Fruit fly (Drosophila melanogaster) whole organism, embryonic: Measurements from ENCODE around the gene CG31064.

Source experiments
- Asciz ChIP-seq: fragments of 200-800 bp; sonication (Bioruptor generic); optimal IDR thresholded peaks from 2 replicates; lab custom pipeline; 2017; ENCODE audit warnings: missing biosample characterization, mild to moderate bottlenecking, missing genetic modification characterization, missing genetic modification reagents
- Atf6 ChIP-seq: fragments of 200-800 bp; sonication (Bioruptor generic); IDR thresholded peaks from 2 replicates; pipeline ENCODE4 v1.3.6; 2022; ENCODE audit warnings: missing biosample characterization, missing genetic modification characterization
- CG10209 ChIP-seq: fragments of 200-800 bp; sonication (Bioruptor generic); optimal IDR thresholded peaks from 3 replicates; lab custom pipeline; 2017; ENCODE audit warnings: missing biosample characterization, mild to moderate bottlenecking, missing genetic modification characterization, missing genetic modification reagents
- CG11560 ChIP-seq: fragments of 200-800 bp; sonication (Bioruptor generic); IDR thresholded peaks from 3 replicates; pipeline ENCODE4 v1.3.6; 2022; ENCODE audit warnings: missing biosample characterization, missing genetic modification characterization
- CG11696 ChIP-seq: fragments of 200-800 bp; sonication (Bioruptor generic); IDR thresholded peaks from 2 replicates; pipeline ENCODE4 v1.3.6; 2022; ENCODE audit warnings: missing biosample characterization, missing genetic modification characterization
- CG12219 ChIP-seq: fragments of 200-800 bp; sonication (Bioruptor generic); optimal IDR thresholded peaks from 3 replicates; lab custom pipeline; 2018; ENCODE audit warnings: missing biosample characterization, mild to moderate bottlenecking, missing genetic modification characterization
- CG1233 ChIP-seq: fragments of 200-800 bp; sonication (Bioruptor generic); optimal IDR thresholded peaks from 4 replicates; lab custom pipeline; 2018; ENCODE audit warnings: missing biosample characterization, mild to moderate bottlenecking, missing genetic modification characterization
- CG13424 ChIP-seq: fragments of 200-800 bp; sonication (Bioruptor generic); optimal IDR thresholded peaks from 2 replicates; lab custom pipeline; 2019; ENCODE audit warnings: missing biosample characterization, mild to moderate bottlenecking, missing genetic modification characterization, moderate library complexity
- CG14710 ChIP-seq: fragments of 200-800 bp; sonication (Bioruptor generic); optimal IDR thresholded peaks from 3 replicates; lab custom pipeline; 2019; ENCODE audit warnings: missing biosample characterization, mild to moderate bottlenecking, missing genetic modification characterization, moderate library complexity
- CG15073 ChIP-seq: fragments of 200-800 bp; sonication (Bioruptor generic); optimal IDR thresholded peaks from 2 replicates; lab custom pipeline; 2016; ENCODE audit warnings: missing biosample characterization, missing genetic modification characterization
- CG1832 ChIP-seq: fragments of 200-800 bp; sonication (Bioruptor generic); optimal IDR thresholded peaks from 2 replicates; lab custom pipeline; 2017; ENCODE audit warnings: missing biosample characterization, mild to moderate bottlenecking, missing genetic modification characterization, inconsistent platforms
- CG18764 ChIP-seq: fragments of 200-800 bp; sonication (Bioruptor generic); optimal IDR thresholded peaks from 3 replicates; lab custom pipeline; 2016; ENCODE audit warnings: missing biosample characterization, missing genetic modification characterization
- CG31388 ChIP-seq: fragments of 200-800 bp; sonication (Bioruptor generic); optimal IDR thresholded peaks from 2 replicates; lab custom pipeline; 2016; ENCODE audit warnings: missing biosample characterization, missing genetic modification characterization
- CG31441 ChIP-seq: fragments of 200-800 bp; sonication (Bioruptor generic); IDR thresholded peaks from 2 replicates; pipeline ENCODE4 v1.3.6; 2022; ENCODE audit warnings: missing biosample characterization, missing genetic modification characterization
- CG32532 ChIP-seq: fragments of 200-800 bp; sonication (Bioruptor generic); IDR thresholded peaks from 2 replicates; pipeline ENCODE4 v1.3.6; 2022; ENCODE audit warnings: missing biosample characterization, missing genetic modification characterization
- CG33557 ChIP-seq: fragments of 200-800 bp; sonication (Bioruptor generic); optimal IDR thresholded peaks from 2 replicates; lab custom pipeline; 2019; ENCODE audit warnings: missing biosample characterization, mild to moderate bottlenecking, missing genetic modification characterization, moderate library complexity
- CG3726 ChIP-seq: fragments of 200-800 bp; sonication (Bioruptor generic); IDR thresholded peaks from 3 replicates; pipeline ENCODE4, ENCODE4 v1.3.6; 2022; ENCODE audit warnings: missing biosample characterization, missing genetic modification characterization
- CG4617 ChIP-seq: fragments of 200-800 bp; sonication (Bioruptor generic); optimal IDR thresholded peaks from 3 replicates; lab custom pipeline; 2016; ENCODE audit warnings: missing biosample characterization, missing genetic modification characterization, borderline replicate concordance
- CoRest ChIP-seq: fragments of 200-800 bp; sonication (Bioruptor generic); optimal IDR thresholded peaks from 3 replicates; lab custom pipeline; 2018; ENCODE audit warnings: missing biosample characterization, mild to moderate bottlenecking, missing genetic modification characterization, moderate library complexity
- Doc3 ChIP-seq: fragments of 200-800 bp; sonication (Bioruptor generic); IDR thresholded peaks from 3 replicates; pipeline ENCODE4 v1.3.6; 2022; ENCODE audit warnings: missing biosample characterization, missing genetic modification characterization; ENCODE audit not compliant: partially characterized antibody
- ERR ChIP-seq: fragments of 200-800 bp; sonication (Bioruptor generic); optimal IDR thresholded peaks from 2 replicates; lab custom pipeline; 2016; ENCODE audit warnings: missing biosample characterization, missing genetic modification characterization
- HHEX ChIP-seq: fragments of 200-800 bp; sonication (Bioruptor generic); optimal IDR thresholded peaks from 3 replicates; lab custom pipeline; 2017; ENCODE audit warnings: missing biosample characterization, mild to moderate bottlenecking, missing genetic modification characterization, missing genetic modification reagents
- HLH3B ChIP-seq: fragments of 200-800 bp; sonication (Bioruptor generic); IDR thresholded peaks from 2 replicates; pipeline ENCODE4 v1.3.6; 2022; ENCODE audit warnings: missing biosample characterization, missing genetic modification characterization
- HLH4C ChIP-seq: fragments of 200-800 bp; sonication (Bioruptor generic); IDR thresholded peaks from 3 replicates; pipeline ENCODE4 v1.3.6; 2022; ENCODE audit warnings: missing biosample characterization, missing genetic modification characterization; ENCODE audit not compliant: partially characterized antibody
- Hr39 ChIP-seq: fragments of >200 bp; optimal IDR thresholded peaks from 2 replicates; lab custom pipeline; 2017
- MESR4 ChIP-seq: fragments of 200-800 bp; sonication (Bioruptor generic); optimal IDR thresholded peaks from 2 replicates; lab custom pipeline; 2018; ENCODE audit warnings: missing biosample characterization, mild to moderate bottlenecking, missing genetic modification characterization, moderate library complexity
- Myb ChIP-seq: fragments of 200-800 bp; sonication (Bioruptor generic); optimal IDR thresholded peaks from 2 replicates; lab custom pipeline; 2016; ENCODE audit warnings: missing biosample characterization, missing genetic modification characterization
- NC2α ChIP-seq: fragments of 200-800 bp; sonication (Bioruptor generic); optimal IDR thresholded peaks from 2 replicates; lab custom pipeline; 2016; ENCODE audit warnings: missing biosample characterization, missing genetic modification characterization
- NC2β ChIP-seq: fragments of 200-800 bp; sonication (Bioruptor generic); optimal IDR thresholded peaks from 2 replicates; lab custom pipeline; 2016; ENCODE audit warnings: missing biosample characterization, missing genetic modification characterization
- Nf-YB ChIP-seq: fragments of 200-800 bp; sonication (Bioruptor generic); optimal IDR thresholded peaks from 3 replicates; lab custom pipeline; 2019; ENCODE audit warnings: missing biosample characterization, mild to moderate bottlenecking, missing genetic modification characterization, moderate library complexity
- Oli ChIP-seq: fragments of 200-800 bp; sonication (Bioruptor generic); optimal IDR thresholded peaks from 2 replicates; lab custom pipeline; 2018; ENCODE audit warnings: missing biosample characterization, mild to moderate bottlenecking, missing genetic modification characterization, moderate library complexity
- Spps ChIP-seq: fragments of 200-800 bp; sonication (Bioruptor generic); optimal IDR thresholded peaks from 2 replicates; lab custom pipeline; 2018; ENCODE audit warnings: missing biosample characterization, mild to moderate bottlenecking, missing genetic modification characterization
- Usf ChIP-seq: fragments of 200-800 bp; sonication (Bioruptor generic); optimal IDR thresholded peaks from 2 replicates; lab custom pipeline; 2017; ENCODE audit warnings: missing genotype, missing biosample characterization, missing genetic modification characterization
- ab ChIP-seq: fragments of 200-800 bp; sonication (Bioruptor generic); optimal IDR thresholded peaks from 2 replicates; lab custom pipeline; 2016; ENCODE audit warnings: missing biosample characterization, missing genetic modification characterization
- abd-A ChIP-seq: fragments of 200-800 bp; sonication (Bioruptor generic); optimal IDR thresholded peaks from 3 replicates; lab custom pipeline; 2019; ENCODE audit warnings: missing biosample characterization, mild to moderate bottlenecking, missing genetic modification characterization, moderate library complexity
- amos ChIP-seq: fragments of 200-800 bp; sonication (Bioruptor generic); IDR thresholded peaks from 2 replicates; pipeline ENCODE4 v1.3.6; 2022; ENCODE audit warnings: missing biosample characterization, missing genetic modification characterization; ENCODE audit not compliant: partially characterized antibody
- ash1 ChIP-seq: fragments of 200-800 bp; sonication (Bioruptor generic); optimal IDR thresholded peaks from 2 replicates; lab custom pipeline; 2018; ENCODE audit warnings: missing biosample characterization, mild to moderate bottlenecking, missing genetic modification characterization
- btn ChIP-seq: fragments of 200-800 bp; sonication (Bioruptor generic); optimal IDR thresholded peaks from 2 replicates; lab custom pipeline; 2016; ENCODE audit warnings: missing biosample characterization, missing genetic modification characterization
- chif ChIP-seq, 2 experiments: fragments of 200-800 bp; sonication (Bioruptor generic); optimal IDR thresholded peaks; 3 replicates each; lab custom pipeline; 2016; ENCODE audit warnings: missing biosample characterization in 2 of 2, missing genetic modification characterization in 2 of 2
- dan ChIP-seq: fragments of 200-800 bp; sonication (Bioruptor generic); IDR thresholded peaks from 2 replicates; pipeline ENCODE4 v1.3.6; 2022; ENCODE audit warnings: missing biosample characterization, missing genetic modification characterization
- danr ChIP-seq: fragments of 200-800 bp; sonication (Bioruptor generic); IDR thresholded peaks from 2 replicates; pipeline ENCODE4 v1.3.6; 2022; ENCODE audit warnings: missing biosample characterization, missing genetic modification characterization
- fd3F ChIP-seq: fragments of 200-800 bp; sonication (Bioruptor generic); optimal IDR thresholded peaks from 2 replicates; lab custom pipeline; 2018; ENCODE audit warnings: missing biosample characterization, mild to moderate bottlenecking, missing genetic modification characterization, moderate library complexity
- fd64A ChIP-seq: fragments of 200-800 bp; sonication (Bioruptor generic); optimal IDR thresholded peaks from 3 replicates; lab custom pipeline; 2018; ENCODE audit warnings: missing biosample characterization, mild to moderate bottlenecking, missing genetic modification characterization
- gce ChIP-seq: fragments of 200-800 bp; sonication (Bioruptor generic); IDR thresholded peaks from 3 replicates; pipeline ENCODE4 v1.3.6; 2022; ENCODE audit warnings: missing biosample characterization, missing genetic modification characterization
- pita ChIP-seq: fragments of 200-800 bp; sonication (Bioruptor generic); optimal IDR thresholded peaks from 2 replicates; lab custom pipeline; 2017; ENCODE audit warnings: missing biosample characterization, mild to moderate bottlenecking, missing genetic modification characterization
- ro ChIP-seq: fragments of 200-800 bp; sonication (Bioruptor generic); IDR thresholded peaks from 2 replicates; pipeline ENCODE4 v1.3.6; 2022; ENCODE audit warnings: missing biosample characterization, missing genetic modification characterization
- seq ChIP-seq: fragments of 200-800 bp; sonication (Bioruptor generic); IDR thresholded peaks from 2 replicates; pipeline ENCODE4 v1.3.6; 2022; ENCODE audit warnings: missing biosample characterization, missing genetic modification characterization
- shn ChIP-seq: fragments of 200-800 bp; sonication (Bioruptor generic); optimal IDR thresholded peaks from 3 replicates; lab custom pipeline; 2016; ENCODE audit warnings: missing biosample characterization, missing genetic modification characterization
- sqz ChIP-seq: fragments of 200-800 bp; sonication (Bioruptor generic); optimal IDR thresholded peaks from 3 replicates; lab custom pipeline; 2018; ENCODE audit warnings: missing biosample characterization, mild to moderate bottlenecking, missing genetic modification characterization
- stwl ChIP-seq: fragments of 200-800 bp; sonication (Bioruptor generic); optimal IDR thresholded peaks from 3 replicates; lab custom pipeline; 2018; ENCODE audit warnings: missing biosample characterization, mild to moderate bottlenecking, missing genetic modification characterization, moderate library complexity

Gene CG31064

dm6 chr3R:27208724-27209343 lies 30.1 kb downstream of the CG31064 start (continued):
- TF ChIP-seq fd3F (GFP tag; lab: Kevin White, UChicago) (no peak), Usf (GFP tag; lab: Kevin White, UChicago) (peak; percentile 5), NC2α (GFP tag; lab: Kevin White, UChicago) (no peak), CoRest (tag; lab: Kevin White, UChicago) (peak; percentile 19), CG1832 (GFP tag; lab: Kevin White, UChicago) (no peak), CG11696 (no peak; the same call in 1 of the 2 replicates), Spps (tag; lab: Kevin White, UChicago) (peak; percentile 5), gce (GFP tag; lab: Robert Waterston, UW) (peak; percentile 70; the same call in 1 of the 3 replicates), abd-A (tag; lab: Kevin White, UChicago) (no peak), HLH3B (GFP tag; lab: Robert Waterston, UW) (peak; percentile 63; the same call in 1 of the 2 replicates), Hr39 (lab: Kevin White, UChicago) (no peak), CG32532 (peak; percentile 38; the same call in 1 of the 2 replicates), ERR (GFP tag; lab: Kevin White, UChicago) (no peak), CG13424 (tag; lab: Kevin White, UChicago) (peak; percentile 22), MESR4 (no peak), CG33557 (GFP tag; lab: Kevin White, UChicago) (peak; percentile 64), CG15073 (GFP tag; lab: Kevin White, UChicago) (no peak), CG18764 (GFP tag; lab: Kevin White, UChicago) (no peak), chif (GFP tag; optimal IDR thresholded peaks at IDR 0.05; lab: Kevin White, UChicago) (peak in 1 of 2 experiments; percentile 15), CG11560 (no peak), Doc3 (GFP tag; lab: Robert Waterston, UW) (no peak), btn (GFP tag; lab: Kevin White, UChicago) (peak; percentile 36), Nf-YB (GFP tag; lab: Kevin White, UChicago) (peak; percentile 9), Asciz (GFP tag; lab: Kevin White, UChicago) (peak; percentile 61), Myb (GFP tag; lab: Kevin White, UChicago) (no peak), Oli (tag; lab: Kevin White, UChicago) (no peak), CG31441 (GFP tag; lab: Robert Waterston, UW) (peak; percentile 22; the same call in 1 of the 2 replicates), stwl (tag; lab: Kevin White, UChicago) (no peak), NC2β (GFP tag; lab: Kevin White, UChicago) (peak; percentile 59), HLH4C (no peak), CG10209 (GFP tag; lab: Kevin White, UChicago) (peak; percentile 57), CG12219 (no peak), danr (GFP tag; lab: Robert Waterston, UW) (no peak), ab (GFP tag; lab: Kevin White, UChicago) (no peak), CG1233 (GFP tag; lab: Kevin White, UChicago) (peak; percentile 60), HHEX (GFP tag; lab: Kevin White, UChicago) (peak; percentile 46), pita (GFP tag; lab: Kevin White, UChicago) (no peak), CG4617 (GFP tag; lab: Kevin White, UChicago) (no peak), amos (GFP tag; lab: Robert Waterston, UW) (no peak), shn (no peak), Atf6 (GFP tag; lab: Robert Waterston, UW) (no peak), CG3726 (0 out of 3 replicates have a peak, but pooled peaks have one; percentile 42), ro (no peak), CG31388 (GFP tag; lab: Kevin White, UChicago) (no peak), sqz (GFP tag; lab: Kevin White, UChicago) (peak; percentile 1), ash1 (GFP tag; lab: Kevin White, UChicago) (no peak), seq (GFP tag; lab: Robert Waterston, UW) (peak; percentile 74; the same call in 1 of the 2 replicates), CG14710 (peak; percentile 18), fd64A (GFP tag; lab: Kevin White, UChicago) (peak; percentile 34), dan (GFP tag; lab: Robert Waterston, UW) (no peak)
